Fruit fly (Drosophila melanogaster): ENCODE results near the gene CG10887.

- TF ChIP-seq EcR (GFP tag; optimal IDR thresholded peaks at IDR 0.05), result no peak
- TF ChIP-seq psq (optimal IDR thresholded peaks at IDR 0.05), result no peak
- no peak for TF ChIP-seq usp (GFP tag; optimal IDR thresholded peaks at IDR 0.05)
- no peak for TF ChIP-seq CG8478 (optimal IDR thresholded peaks at IDR 0.05)
- TF ChIP-seq pan (optimal IDR thresholded peaks at IDR 0.05), result no peak
- TF ChIP-seq Dll (optimal IDR thresholded peaks at IDR 0.05), result no peak
Observed at dm6 chr3R:20120760-20121159, 6.1 kb downstream of the CG10887 start, which contains the start of gene Gr92a.

Measured in whole organism.